1 fruit fly cellular context compared by ENCODE assay signal in genomic region chr2L:14273540-14273939, dm6.
TF ChIP-seq lines count a peak whose summit lies in the region.

No protein-coding gene starts in this region.

TF ChIP-seq in whole organism, embryonic, 481 proteins besides CTCF, POLR2A, EP300 and RAD21 (continued from another document):
- TF ChIP-seq Stat92E (GFP tag; optimal IDR thresholded peaks at IDR 0.05; lab: Kevin White, UChicago), result peak in 1 of 3 experiments; percentile 85
